Worm (Caenorhabditis elegans) whole organism, young adult: Measurements from ENCODE around the gene srsx-10.
A peak's percentile ranks its signal among the peaks of the same experiment; 100 is the strongest.

Experiments
- B0261.1 ChIP-seq: sonication (generic microtip); optimal IDR thresholded peaks from 2 replicates; lab custom pipeline; 2016; ENCODE audit warnings: mild to moderate bottlenecking, missing genetic modification characterization, moderate library complexity, missing compliant biosample characterization
- B0336.3 ChIP-seq: fragments of 200-800 bp; sonication (Bioruptor generic); IDR thresholded peaks from 2 replicates; pipeline ENCODE4 v1.3.6; 2022; ENCODE audit warnings: missing genetic modification characterization, missing compliant biosample characterization
- C17E4.6 ChIP-seq: fragments of 200-800 bp; sonication (Bioruptor generic); IDR thresholded peaks from 2 replicates; pipeline ENCODE4 v1.3.6; 2022; ENCODE audit warnings: missing genetic modification reagents, missing genetic modification characterization, missing compliant biosample characterization
- D2030.7 ChIP-seq: fragments of 200-800 bp; sonication (Bioruptor generic); IDR thresholded peaks from 2 replicates; pipeline ENCODE4 v1.3.6; 2022; ENCODE audit warnings: missing genetic modification reagents, missing genetic modification characterization, missing compliant biosample characterization
- F23B12.7 ChIP-seq: sonication (generic microtip); optimal IDR thresholded peaks from 2 replicates; lab custom pipeline; 2017; ENCODE audit warnings: missing genetic modification characterization, mild to moderate bottlenecking, missing compliant biosample characterization, antibody characterized with exemption, moderate library complexity; ENCODE audit not compliant: insufficient read depth
- F33H1.4 ChIP-seq: fragments of 200-800 bp; sonication (Bioruptor generic); IDR thresholded peaks from 2 replicates; pipeline ENCODE4 v1.3.6; 2022; ENCODE audit warnings: missing genetic modification reagents, missing genetic modification characterization, missing compliant biosample characterization
- K12H6.12 ChIP-seq: fragments of 200-800 bp; sonication (Bioruptor generic); optimal IDR thresholded peaks from 2 replicates; lab custom pipeline; 2018; ENCODE audit warnings: mild to moderate bottlenecking, missing genetic modification characterization, missing compliant biosample characterization
- Y95B8A.8 ChIP-seq: fragments of 200-800 bp; sonication (Bioruptor generic); IDR thresholded peaks from 2 replicates; pipeline ENCODE4 v1.3.6; 2022; ENCODE audit warnings: missing genetic modification reagents, missing genetic modification characterization, missing compliant biosample characterization
- ama-1 ChIP-seq, 3 experiments: fragments of 150-350 bp in 1 of 3; sonication (generic microtip) in 2 of 3; optimal IDR thresholded peaks; 2 replicates each; lab custom pipeline; 2014 to 2018; ENCODE audit warnings: missing biosample characterization in 2 of 3, missing genetic modification characterization in 2 of 3, missing genetic modification reagents in 2 of 3
- aptf-3 ChIP-seq: fragments of 200-800 bp; sonication (Bioruptor generic); IDR thresholded peaks from 2 replicates; pipeline ENCODE4 v1.3.6; 2022; ENCODE audit warnings: missing genetic modification characterization, missing compliant biosample characterization
- bed-1 ChIP-seq: fragments of 200-800 bp; sonication (Bioruptor generic); IDR thresholded peaks from 2 replicates; pipeline ENCODE4 v1.3.6; 2022; ENCODE audit warnings: missing genetic modification reagents, missing genetic modification characterization, missing compliant biosample characterization
- bed-2 ChIP-seq: fragments of 200-800 bp; sonication (Bioruptor generic); IDR thresholded peaks from 2 replicates; pipeline ENCODE4 v1.3.6; 2022; ENCODE audit warnings: missing genetic modification reagents, missing genetic modification characterization, missing compliant biosample characterization
- cebp-2 ChIP-seq: fragments of 200-800 bp; sonication (Bioruptor generic); IDR thresholded peaks from 2 replicates; pipeline ENCODE4 v1.3.6; 2022; ENCODE audit warnings: missing genetic modification characterization, missing compliant biosample characterization
- ceh-100 ChIP-seq: fragments of 200-800 bp; sonication (Bioruptor generic); IDR thresholded peaks from 2 replicates; pipeline ENCODE4 v1.3.6; 2022; ENCODE audit warnings: missing genetic modification reagents, missing genetic modification characterization, missing compliant biosample characterization
- ceh-27 ChIP-seq: fragments of 200-800 bp; sonication (Bioruptor generic); optimal IDR thresholded peaks from 2 replicates; lab custom pipeline; 2018; ENCODE audit warnings: mild to moderate bottlenecking, missing genetic modification characterization, moderate library complexity, missing compliant biosample characterization
- ceh-58 ChIP-seq: fragments of 200-800 bp; sonication (Bioruptor generic); IDR thresholded peaks from 2 replicates; pipeline ENCODE4 v1.3.6; 2022; ENCODE audit warnings: missing genetic modification characterization, missing compliant biosample characterization
- dpl-1 ChIP-seq: fragments of 150-350 bp; optimal IDR thresholded peaks from 2 replicates; lab custom pipeline; 2014; ENCODE audit warnings: missing biosample characterization, missing genetic modification reagents, missing genetic modification characterization
- efl-1 ChIP-seq: fragments of 150-350 bp; optimal IDR thresholded peaks from 2 replicates; lab custom pipeline; 2014; ENCODE audit warnings: missing biosample characterization, missing genetic modification reagents, missing genetic modification characterization
- egl-18 ChIP-seq: fragments of 200-800 bp; sonication (Bioruptor generic); IDR thresholded peaks from 2 replicates; pipeline ENCODE4 v1.3.6; 2022; ENCODE audit warnings: missing genetic modification reagents, missing genetic modification characterization, missing compliant biosample characterization
- egl-44 ChIP-seq: fragments of 200-800 bp; sonication (Bioruptor generic); IDR thresholded peaks from 2 replicates; pipeline ENCODE4 v1.3.6; 2022; ENCODE audit warnings: missing genetic modification reagents, missing genetic modification characterization, missing compliant biosample characterization
- egrh-3 ChIP-seq: fragments of 200-800 bp; sonication (Bioruptor generic); IDR thresholded peaks from 2 replicates; pipeline ENCODE4 v1.3.6; 2022; ENCODE audit warnings: missing genetic modification reagents, missing genetic modification characterization, missing compliant biosample characterization
- fkh-3 ChIP-seq: sonication (generic microtip); optimal IDR thresholded peaks from 2 replicates; lab custom pipeline; 2016; ENCODE audit warnings: mild to moderate bottlenecking, missing genetic modification characterization, missing compliant biosample characterization
- gei-17 ChIP-seq: fragments of 200-800 bp; sonication (Bioruptor generic); optimal IDR thresholded peaks from 2 replicates; lab custom pipeline; 2018; ENCODE audit warnings: mild to moderate bottlenecking, missing genetic modification characterization, missing compliant biosample characterization
- hmg-1.2 ChIP-seq: fragments of 200-800 bp; sonication (Bioruptor generic); IDR thresholded peaks from 2 replicates; pipeline ENCODE4 v1.3.6; 2022; ENCODE audit warnings: missing genetic modification reagents, missing genetic modification characterization, missing compliant biosample characterization
- let-526 ChIP-seq: fragments of 200-800 bp; sonication (Bioruptor generic); IDR thresholded peaks from 2 replicates; pipeline ENCODE4 v1.3.6; 2022; ENCODE audit warnings: missing genetic modification reagents, missing genetic modification characterization, missing compliant biosample characterization
- lir-1 ChIP-seq: fragments of 200-800 bp; sonication (Bioruptor generic); conservative IDR thresholded peaks from 2 replicates; pipeline ENCODE4 v1.3.6; 2022; ENCODE audit warnings: missing genetic modification reagents, missing genetic modification characterization, missing compliant biosample characterization
- lsy-27 ChIP-seq: sonication (generic microtip); optimal IDR thresholded peaks from 2 replicates; lab custom pipeline; 2017; ENCODE audit warnings: missing genetic modification characterization, mild to moderate bottlenecking, missing compliant biosample characterization, antibody characterized with exemption, missing genotype, borderline replicate concordance; ENCODE audit not compliant: insufficient read depth
- madf-3 ChIP-seq: fragments of 200-800 bp; sonication (Bioruptor generic); IDR thresholded peaks from 2 replicates; pipeline ENCODE4 v1.3.6; 2022; ENCODE audit warnings: missing genetic modification reagents, missing genetic modification characterization, missing compliant biosample characterization
- madf-6 ChIP-seq: fragments of 200-800 bp; sonication (Bioruptor generic); IDR thresholded peaks from 2 replicates; pipeline ENCODE4 v1.3.6; 2022; ENCODE audit warnings: missing genetic modification reagents, missing genetic modification characterization, missing compliant biosample characterization
- madf-8 ChIP-seq: fragments of 200-800 bp; sonication (Bioruptor generic); conservative IDR thresholded peaks from 2 replicates; pipeline ENCODE4 v1.3.6; 2022; ENCODE audit warnings: missing genetic modification reagents, missing genetic modification characterization, missing compliant biosample characterization
- mel-28 ChIP-seq: sonication (generic microtip); optimal IDR thresholded peaks from 2 replicates; lab custom pipeline; 2016; ENCODE audit warnings: borderline replicate concordance, mild to moderate bottlenecking, missing genetic modification characterization, missing compliant biosample characterization
- mxl-1 ChIP-seq: sonication (generic microtip); optimal IDR thresholded peaks from 2 replicates; lab custom pipeline; 2016; ENCODE audit warnings: missing genetic modification characterization, missing compliant biosample characterization
- rec-8 ChIP-seq, 2 experiments: sonication (generic microtip); optimal IDR thresholded peaks; 2 replicates each; lab custom pipeline; 2016; ENCODE audit warnings: mild to moderate bottlenecking in 2 of 2, missing genetic modification characterization in 2 of 2, missing genetic modification reagents in 2 of 2, missing genotype in 2 of 2, missing biosample characterization in 1 of 2, missing compliant biosample characterization in 1 of 2, moderate library complexity in 1 of 2
- repo-1 ChIP-seq: sonication (generic microtip); optimal IDR thresholded peaks from 2 replicates; lab custom pipeline; 2017; ENCODE audit warnings: mild to moderate bottlenecking, missing genetic modification characterization, missing compliant biosample characterization
- rpc-1 ChIP-seq, 2 experiments: fragments of 150-350 bp in 1 of 2; sonication (generic microtip) in 1 of 2; optimal IDR thresholded peaks; 2 replicates each; lab custom pipeline; 2014 to 2018; ENCODE audit warnings: missing biosample characterization in 1 of 2, missing genetic modification characterization in 1 of 2, missing genetic modification reagents in 1 of 2, missing genotype in 1 of 2
- xnd-1 ChIP-seq: sonication (generic microtip); optimal IDR thresholded peaks from 2 replicates; lab custom pipeline; 2016; ENCODE audit warnings: missing genotype, missing genetic modification reagents, missing genetic modification characterization, missing compliant biosample characterization
- zim-3 ChIP-seq: sonication (generic microtip); optimal IDR thresholded peaks from 2 replicates; lab custom pipeline; 2017; ENCODE audit warnings: mild to moderate bottlenecking, missing genetic modification characterization, moderate library complexity, missing compliant biosample characterization
- ztf-18 ChIP-seq: sonication (generic microtip); optimal IDR thresholded peaks from 2 replicates; lab custom pipeline; 2016; ENCODE audit warnings: missing genotype, mild to moderate bottlenecking, missing genetic modification characterization, missing compliant biosample characterization
- ztf-28 ChIP-seq: fragments of 200-800 bp; sonication (Bioruptor generic); IDR thresholded peaks from 2 replicates; pipeline ENCODE4 v1.3.6; 2022; ENCODE audit warnings: missing genetic modification reagents, missing genetic modification characterization, missing compliant biosample characterization

Gene srsx-10

ce11 chrV:4980094-4980493 lies 5.5 kb upstream of the srsx-10 start:
- TF ChIP-seq egrh-3 (GFP tag; lab: Robert Waterston, UW) (no peak), madf-8 (GFP tag; lab: Robert Waterston, UW) (no peak), fkh-3 (tag; lab: Kevin White, UChicago) (no peak), egl-44 (no peak), efl-1 (GFP tag; lab: Kevin White, UChicago) (no peak), ceh-100 (GFP tag; lab: Robert Waterston, UW) (no peak), repo-1 (tag; lab: Kevin White, UChicago) (no peak), rpc-1 (optimal IDR thresholded peaks at IDR 0.05; lab: Kevin White, UChicago) (no peak), rpc-1 (tag; optimal IDR thresholded peaks at IDR 0.05; lab: Kevin White, UChicago) (no peak)

ce11 chrV:4979060-4979459 lies 4.5 kb upstream of the srsx-10 start, which contains the start of gene srsx-11:
Gene srsx-11, minus strand, starts transcription at chrV:4979160.
- TF ChIP-seq rpc-1 (optimal IDR thresholded peaks at IDR 0.05; lab: Kevin White, UChicago) (no peak), rpc-1 (tag; optimal IDR thresholded peaks at IDR 0.05; lab: Kevin White, UChicago) (no peak), ztf-28 (no peak), C17E4.6 (GFP tag; lab: Robert Waterston, UW) (no peak), F23B12.7 (no peak), mxl-1 (tag; lab: Kevin White, UChicago) (no peak), zim-3 (tag; lab: Kevin White, UChicago) (no peak), egl-18 (no peak), B0261.1 (no peak), B0336.3 (GFP tag; lab: Robert Waterston, UW) (no peak), lir-1 (GFP tag; lab: Robert Waterston, UW) (no peak), cebp-2 (no peak)

- TF ChIP-seq ama-1 (optimal IDR thresholded peaks at IDR 0.05; lab: Kevin White, UChicago) (no peak), ama-1 (GFP tag; optimal IDR thresholded peaks at IDR 0.05; lab: Kevin White, UChicago) (no peak), ceh-27 (GFP tag; lab: Kevin White, UChicago) (no peak), rec-8 (tag; optimal IDR thresholded peaks at IDR 0.05; lab: Kevin White, UChicago) (no peak), bed-2 (GFP tag; lab: Robert Waterston, UW) (no peak)
Observed at ce11 chrV:4977539-4977938, 3.0 kb upstream of the srsx-10 start.

DNA sequence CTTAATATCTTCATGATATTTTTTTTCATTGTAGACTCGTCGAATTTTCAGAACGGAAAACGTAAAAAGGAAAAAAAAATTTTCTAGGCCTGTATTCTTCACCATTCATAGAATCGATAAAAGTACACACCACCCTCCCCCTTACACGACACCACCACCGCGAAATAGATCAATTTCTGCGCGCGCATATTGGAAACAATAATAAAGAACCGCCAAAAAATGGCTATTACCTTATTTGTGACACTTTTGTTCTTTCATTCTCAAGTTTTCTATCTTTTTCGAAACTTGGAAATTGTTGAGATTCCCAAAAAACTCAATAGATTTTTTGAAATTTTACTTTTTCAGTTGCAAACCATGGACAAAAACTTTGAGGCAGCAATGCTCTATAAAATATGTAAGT lies 563 bp upstream of the srsx-10 start, which contains the start of gene F26G5.1:
Gene F26G5.1, plus strand, starts transcription at position 339 of the 400 bp plus-strand sequence.
- TF ChIP-seq hmg-1.2 (peak; percentile 22; the same call in 1 of the 2 replicates), xnd-1 (tag; lab: Kevin White, UChicago) (peak; percentile 26), ceh-58 (GFP tag; lab: Robert Waterston, UW) (no peak), K12H6.12 (tag; lab: Kevin White, UChicago) (no peak), gei-17 (no peak), D2030.7 (GFP tag; lab: Robert Waterston, UW) (no peak), ztf-28 (no peak), mel-28 (tag; lab: Kevin White, UChicago) (no peak), rpc-1 (optimal IDR thresholded peaks at IDR 0.05; lab: Kevin White, UChicago) (no peak), rpc-1 (tag; optimal IDR thresholded peaks at IDR 0.05; lab: Kevin White, UChicago) (no peak), madf-3 (no peak), madf-6 (GFP tag; lab: Robert Waterston, UW) (peak; percentile 86), cebp-2 (no peak), dpl-1 (GFP tag; lab: Kevin White, UChicago) (peak; percentile 33), madf-8 (GFP tag; lab: Robert Waterston, UW) (peak; percentile 65), efl-1 (GFP tag; lab: Kevin White, UChicago) (peak; percentile 75), aptf-3 (no peak), Y95B8A.8 (GFP tag; lab: Robert Waterston, UW) (no peak), let-526 (no peak), bed-1 (GFP tag; lab: Robert Waterston, UW) (no peak), lsy-27 (tag; lab: Kevin White, UChicago) (no peak), F33H1.4 (GFP tag; lab: Robert Waterston, UW) (peak; percentile 29; the same call in 1 of the 2 replicates), bed-2 (GFP tag; lab: Robert Waterston, UW) (no peak), ztf-18 (tag; lab: Kevin White, UChicago) (no peak)
